Worm (Caenorhabditis elegans) whole organism, early embryonic: ENCODE measurements around the gene K05F6.14.

ENCODE experiments used
- B0310.2 ChIP-seq: sonication (generic microtip); optimal IDR thresholded peaks from 2 replicates; lab custom pipeline; 2016; ENCODE audit warnings: mild to moderate bottlenecking, missing genetic modification characterization, missing compliant biosample characterization
- F13C5.2 ChIP-seq: sonication (generic microtip); optimal IDR thresholded peaks from 2 replicates; lab custom pipeline; 2017; ENCODE audit warnings: mild to moderate bottlenecking, missing genetic modification characterization, inconsistent platforms, missing compliant biosample characterization
- aly-1 ChIP-seq: sonication (generic microtip); optimal IDR thresholded peaks from 2 replicates; lab custom pipeline; 2016; ENCODE audit warnings: missing genetic modification characterization, missing compliant biosample characterization
- ama-1 ChIP-seq: fragments of 150-350 bp; optimal IDR thresholded peaks from 2 replicates; lab custom pipeline; 2014
- ceh-13 ChIP-seq: fragments of 200-800 bp; sonication (Bioruptor generic); optimal IDR thresholded peaks from 2 replicates; lab custom pipeline; 2018; ENCODE audit warnings: mild to moderate bottlenecking, missing genetic modification characterization, missing compliant biosample characterization
- ceh-36 ChIP-seq: sonication (generic microtip); optimal IDR thresholded peaks from 2 replicates; lab custom pipeline; 2016; ENCODE audit warnings: missing genetic modification characterization, inconsistent platforms, missing compliant biosample characterization
- ets-7 ChIP-seq: sonication (generic microtip); optimal IDR thresholded peaks from 2 replicates; lab custom pipeline; 2016; ENCODE audit warnings: missing genotype, missing genetic modification characterization, missing compliant biosample characterization
- flt-1 ChIP-seq: fragments of 200-800 bp; sonication (Bioruptor generic); IDR thresholded peaks from 2 replicates; pipeline ENCODE4 v1.3.6; 2022; ENCODE audit warnings: missing genetic modification characterization, missing compliant biosample characterization
- hmg-4 ChIP-seq: fragments of 200-800 bp; sonication (Bioruptor generic); optimal IDR thresholded peaks from 2 replicates; lab custom pipeline; 2018; ENCODE audit warnings: mild to moderate bottlenecking, missing genetic modification characterization, missing compliant biosample characterization
- hnd-1 ChIP-seq: sonication (generic microtip); optimal IDR thresholded peaks from 2 replicates; lab custom pipeline; 2016; ENCODE audit warnings: missing genetic modification characterization, missing compliant biosample characterization
- sea-1 ChIP-seq: fragments of 200-800 bp; sonication (Bioruptor generic); conservative IDR thresholded peaks from 2 replicates; pipeline ENCODE4 v1.3.6; 2022; ENCODE audit warnings: missing genetic modification characterization, missing compliant biosample characterization
- tbx-11 ChIP-seq: fragments of 200-800 bp; sonication (Bioruptor generic); IDR thresholded peaks from 2 replicates; pipeline ENCODE4 v1.3.6; 2022; ENCODE audit warnings: missing genetic modification characterization, missing compliant biosample characterization

DNA sequence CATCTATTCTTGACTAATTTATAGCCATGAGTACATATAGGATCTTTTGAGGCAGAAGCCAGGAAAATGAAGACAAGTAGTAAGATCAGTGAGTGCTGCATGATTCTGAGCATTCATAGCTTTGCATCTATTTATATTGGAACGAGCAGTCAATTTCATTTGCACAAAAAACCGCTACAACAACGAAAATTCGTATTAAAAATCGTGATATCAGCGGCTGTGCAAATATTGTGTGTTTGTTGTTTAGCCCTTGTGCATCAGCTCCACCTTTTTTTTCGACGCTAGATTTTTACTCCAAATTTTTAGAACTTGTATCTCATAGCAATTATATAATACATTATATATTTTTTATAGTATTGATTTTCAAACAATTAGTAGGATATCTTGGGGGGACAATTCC, 22.2 kb downstream of the K05F6.14 start, which contains the start of gene clec-21:
- TF ChIP-seq aly-1 (tag; lab: Kevin White, UChicago): no peak
- TF ChIP-seq B0310.2 (tag; lab: Kevin White, UChicago): no peak
- TF ChIP-seq hnd-1 (tag; lab: Kevin White, UChicago): no peak
- TF ChIP-seq tbx-11: no peak
- TF ChIP-seq hmg-4 (GFP tag; lab: Kevin White, UChicago): no peak
- TF ChIP-seq ama-1 (lab: Kevin White, UChicago): no peak
- TF ChIP-seq ceh-13 (GFP tag; lab: Kevin White, UChicago): no peak
- TF ChIP-seq flt-1 (GFP tag; lab: Robert Waterston, UW): no peak
- no peak for TF ChIP-seq ets-7
- TF ChIP-seq ceh-36 (tag; lab: Kevin White, UChicago): no peak
- no peak for TF ChIP-seq sea-1 (GFP tag; lab: Robert Waterston, UW)
- TF ChIP-seq F13C5.2: no peak
